Worm (Caenorhabditis elegans) whole organism, L1 larva: ENCODE results near the gene prkl-1.

Experiments used
- C04F5.9 ChIP-seq: sonication (generic microtip); optimal IDR thresholded peaks from 2 replicates; lab custom pipeline; 2016; ENCODE audit warnings: missing genetic modification characterization, missing compliant biosample characterization
- C16A3.4 ChIP-seq: fragments of 150-350 bp; optimal IDR thresholded peaks from 2 replicates; lab custom pipeline; 2014; ENCODE audit warnings: missing biosample characterization, missing genetic modification characterization
- C34B4.2 ChIP-seq: sonication (generic microtip); optimal IDR thresholded peaks from 2 replicates; lab custom pipeline; 2017; ENCODE audit warnings: mild to moderate bottlenecking, missing genetic modification characterization, missing compliant biosample characterization
- alr-1 ChIP-seq: fragments of 200-800 bp; sonication (Bioruptor generic); optimal IDR thresholded peaks from 2 replicates; lab custom pipeline; 2018; ENCODE audit warnings: borderline replicate concordance, mild to moderate bottlenecking, missing genetic modification characterization, missing compliant biosample characterization
- aly-2 ChIP-seq: fragments of 150-350 bp; optimal IDR thresholded peaks from 2 replicates; lab custom pipeline; 2014; ENCODE audit warnings: missing biosample characterization, missing genetic modification characterization
- ama-1 ChIP-seq: fragments of 150-350 bp; optimal IDR thresholded peaks from 2 replicates; lab custom pipeline; 2014
- ces-1 ChIP-seq: fragments of 150-350 bp; optimal IDR thresholded peaks from 2 replicates; lab custom pipeline; 2014; ENCODE audit warnings: missing biosample characterization, missing genetic modification reagents, missing genetic modification characterization
- dpl-1 ChIP-seq, 3 experiments: fragments of 150-350 bp in 2 of 3; sonication (generic microtip) in 1 of 3; optimal IDR thresholded peaks; 2 replicates each; lab custom pipeline; 2014 to 2017; ENCODE audit warnings: missing biosample characterization in 3 of 3, missing genetic modification characterization in 3 of 3, missing genetic modification reagents in 3 of 3
- efl-1 ChIP-seq, 4 experiments: fragments of 150-350 bp; optimal IDR thresholded peaks in 3 of 4; peaks in 1 of 4; 1 replicate in 1 of 4; 2 replicates in 3 of 4; lab custom pipeline; 2014; ENCODE audit warnings: missing biosample characterization in 2 of 4, missing genetic modification characterization in 2 of 4, missing genetic modification reagents in 2 of 4
- efl-3 ChIP-seq: fragments of 200-800 bp; sonication (Bioruptor generic); optimal IDR thresholded peaks from 2 replicates; lab custom pipeline; 2018; ENCODE audit warnings: mild to moderate bottlenecking, missing genetic modification characterization, missing compliant biosample characterization
- egl-27 ChIP-seq, 2 experiments: fragments of 150-350 bp in 1 of 2; sonication (generic microtip); optimal IDR thresholded peaks; 3 replicates each; lab custom pipeline; 2017 to 2018; ENCODE audit warnings: missing biosample characterization in 2 of 2, missing genetic modification characterization in 2 of 2, missing genetic modification reagents in 2 of 2
- elt-2 ChIP-seq: sonication (generic microtip); optimal IDR thresholded peaks from 2 replicates; lab custom pipeline; 2016; ENCODE audit warnings: missing genetic modification characterization, mild to moderate bottlenecking, inconsistent platforms, missing compliant biosample characterization, missing genetic modification reagents
- ets-5 ChIP-seq: fragments of 200-800 bp; sonication (Bioruptor generic); IDR thresholded peaks from 2 replicates; pipeline ENCODE4 v1.3.6; 2022; ENCODE audit warnings: missing genetic modification characterization, missing compliant biosample characterization
- fkh-10 ChIP-seq: sonication (generic microtip); optimal IDR thresholded peaks from 2 replicates; lab custom pipeline; 2017; ENCODE audit warnings: missing biosample characterization, missing genetic modification reagents, missing genetic modification characterization
- fkh-8 ChIP-seq: sonication (generic microtip); optimal IDR thresholded peaks from 2 replicates; lab custom pipeline; 2016; ENCODE audit warnings: mild to moderate bottlenecking, missing genetic modification characterization, missing compliant biosample characterization
- fos-1 ChIP-seq: fragments of 150-350 bp; optimal IDR thresholded peaks from 2 replicates; lab custom pipeline; 2014; ENCODE audit warnings: missing biosample characterization, missing genetic modification characterization
- hlh-17 ChIP-seq: fragments of 200-800 bp; sonication (Bioruptor generic); optimal IDR thresholded peaks from 2 replicates; lab custom pipeline; 2018; ENCODE audit warnings: missing genetic modification characterization, mild to moderate bottlenecking, missing compliant biosample characterization, moderate library complexity, borderline replicate concordance
- hlh-4 ChIP-seq: sonication (generic microtip); optimal IDR thresholded peaks from 2 replicates; lab custom pipeline; 2016; ENCODE audit warnings: mild to moderate bottlenecking, missing genetic modification characterization, missing compliant biosample characterization
- isw-1 ChIP-seq: fragments of 200-800 bp; sonication (Bioruptor generic); IDR thresholded peaks from 2 replicates; pipeline ENCODE4 v1.3.6; 2022; ENCODE audit warnings: missing genetic modification characterization, missing compliant biosample characterization
- jun-1 ChIP-seq: fragments of 150-350 bp; optimal IDR thresholded peaks from 2 replicates; lab custom pipeline; 2014; ENCODE audit warnings: missing biosample characterization, missing genetic modification reagents, missing genetic modification characterization
- lin-13 ChIP-seq: fragments of 150-350 bp; optimal IDR thresholded peaks from 2 replicates; lab custom pipeline; 2014; ENCODE audit warnings: missing biosample characterization, missing genetic modification reagents, missing genetic modification characterization
- lin-14 ChIP-seq: fragments of 200-800 bp; sonication (Bioruptor generic); optimal IDR thresholded peaks from 2 replicates; lab custom pipeline; 2018; ENCODE audit warnings: mild to moderate bottlenecking, missing genetic modification characterization, moderate library complexity, missing compliant biosample characterization
- lin-15B ChIP-seq: fragments of 150-350 bp; sonication (generic microtip); optimal IDR thresholded peaks from 3 replicates; lab custom pipeline; 2014; ENCODE audit warnings: missing biosample characterization, missing genetic modification characterization
- lin-35 ChIP-seq, 2 experiments: fragments of 150-350 bp; optimal IDR thresholded peaks; 2 replicates each; lab custom pipeline; 2014; ENCODE audit warnings: missing biosample characterization in 2 of 2, missing genetic modification characterization in 2 of 2, missing genetic modification reagents in 2 of 2
- lin-39 ChIP-seq: fragments of 150-350 bp; optimal IDR thresholded peaks from 2 replicates; lab custom pipeline; 2014; ENCODE audit warnings: missing biosample characterization, missing genetic modification reagents, missing genetic modification characterization
- lir-3 ChIP-seq: sonication (generic microtip); optimal IDR thresholded peaks from 2 replicates; lab custom pipeline; 2016; ENCODE audit warnings: mild to moderate bottlenecking, missing genetic modification characterization, moderate library complexity, missing compliant biosample characterization; ENCODE audit not compliant: poor library complexity
- lsy-2 ChIP-seq, 2 experiments: fragments of 150-350 bp; optimal IDR thresholded peaks; 2 replicates each; lab custom pipeline; 2014; ENCODE audit warnings: missing biosample characterization in 2 of 2, missing genetic modification characterization in 2 of 2
- mdl-1 ChIP-seq, 2 experiments: fragments of 150-350 bp; optimal IDR thresholded peaks; 2 replicates each; lab custom pipeline; 2014 to 2017; ENCODE audit warnings: missing biosample characterization in 2 of 2, missing genetic modification characterization in 2 of 2, inconsistent platforms in 1 of 2
- nhr-12 ChIP-seq: sonication (generic microtip); optimal IDR thresholded peaks from 2 replicates; lab custom pipeline; 2017; ENCODE audit warnings: missing biosample characterization, missing genetic modification characterization
- nhr-20 ChIP-seq: sonication (generic microtip); optimal IDR thresholded peaks from 2 replicates; lab custom pipeline; 2016; ENCODE audit warnings: mild to moderate bottlenecking, missing genetic modification characterization, missing compliant biosample characterization
- nhr-28 ChIP-seq: fragments of 150-350 bp; optimal IDR thresholded peaks from 2 replicates; lab custom pipeline; 2014; ENCODE audit warnings: missing biosample characterization, missing genetic modification characterization
- nhr-47 ChIP-seq: sonication (generic microtip); optimal IDR thresholded peaks from 2 replicates; lab custom pipeline; 2016; ENCODE audit warnings: mild to moderate bottlenecking, missing genetic modification characterization, moderate library complexity, missing compliant biosample characterization
- nhr-71 ChIP-seq: sonication (generic microtip); optimal IDR thresholded peaks from 2 replicates; lab custom pipeline; 2016; ENCODE audit warnings: mild to moderate bottlenecking, missing genetic modification characterization, moderate library complexity, missing compliant biosample characterization
- nhr-77 ChIP-seq: fragments of 150-350 bp; optimal IDR thresholded peaks from 2 replicates; lab custom pipeline; 2014; ENCODE audit warnings: missing biosample characterization, missing genetic modification characterization
- nhr-84 ChIP-seq: sonication (generic microtip); optimal IDR thresholded peaks from 2 replicates; lab custom pipeline; 2017; ENCODE audit warnings: missing biosample characterization, missing genetic modification characterization
- nhr-85 ChIP-seq: sonication (generic microtip); peaks from one replicate; lab custom pipeline; 2016; ENCODE audit warnings: missing genetic modification characterization, inconsistent platforms, missing compliant biosample characterization
- nhr-90 ChIP-seq: sonication (generic microtip); optimal IDR thresholded peaks from 2 replicates; lab custom pipeline; 2016; ENCODE audit warnings: mild to moderate bottlenecking, missing genetic modification characterization, missing compliant biosample characterization; ENCODE audit not compliant: poor library complexity
- pag-3 ChIP-seq: sonication (generic microtip); optimal IDR thresholded peaks from 2 replicates; lab custom pipeline; 2017; ENCODE audit warnings: missing genetic modification characterization, mild to moderate bottlenecking, missing compliant biosample characterization, antibody characterized with exemption, borderline replicate concordance; ENCODE audit not compliant: insufficient read depth
- snpc-4 ChIP-seq: fragments of 150-350 bp; optimal IDR thresholded peaks from 2 replicates; lab custom pipeline; 2014; ENCODE audit warnings: missing biosample characterization, missing genetic modification characterization
- snu-23 ChIP-seq: sonication (generic microtip); optimal IDR thresholded peaks from 2 replicates; lab custom pipeline; 2016; ENCODE audit warnings: missing genetic modification characterization, missing compliant biosample characterization
- sup-37 ChIP-seq: fragments of 200-800 bp; sonication (Bioruptor generic); optimal IDR thresholded peaks from 2 replicates; lab custom pipeline; 2018; ENCODE audit warnings: mild to moderate bottlenecking, missing genetic modification characterization, missing compliant biosample characterization
- tlp-1 ChIP-seq: fragments of 150-350 bp; optimal IDR thresholded peaks from 2 replicates; lab custom pipeline; 2014; ENCODE audit warnings: missing biosample characterization, missing genetic modification characterization
- unc-30 ChIP-seq: sonication (generic microtip); optimal IDR thresholded peaks from 2 replicates; lab custom pipeline; 2017; ENCODE audit warnings: missing biosample characterization, missing genetic modification characterization
- unc-62 ChIP-seq: fragments of 150-350 bp; optimal IDR thresholded peaks from 2 replicates; lab custom pipeline; 2014; ENCODE audit warnings: missing biosample characterization, missing genetic modification reagents, missing genetic modification characterization
- vab-15 ChIP-seq: sonication (generic microtip); optimal IDR thresholded peaks from 2 replicates; lab custom pipeline; 2017; ENCODE audit warnings: missing genotype, mild to moderate bottlenecking, missing genetic modification characterization, missing compliant biosample characterization
- zag-1 ChIP-seq: fragments of 150-350 bp; optimal IDR thresholded peaks from 2 replicates; lab custom pipeline; 2014; ENCODE audit warnings: missing biosample characterization, missing genetic modification characterization
- ztf-11 ChIP-seq, 2 experiments: sonication (generic microtip); optimal IDR thresholded peaks; 2 replicates each; lab custom pipeline; 2016 to 2017; ENCODE audit warnings: missing genetic modification characterization in 2 of 2, missing biosample characterization in 1 of 2, missing compliant biosample characterization in 1 of 2

Gene prkl-1

DNA sequence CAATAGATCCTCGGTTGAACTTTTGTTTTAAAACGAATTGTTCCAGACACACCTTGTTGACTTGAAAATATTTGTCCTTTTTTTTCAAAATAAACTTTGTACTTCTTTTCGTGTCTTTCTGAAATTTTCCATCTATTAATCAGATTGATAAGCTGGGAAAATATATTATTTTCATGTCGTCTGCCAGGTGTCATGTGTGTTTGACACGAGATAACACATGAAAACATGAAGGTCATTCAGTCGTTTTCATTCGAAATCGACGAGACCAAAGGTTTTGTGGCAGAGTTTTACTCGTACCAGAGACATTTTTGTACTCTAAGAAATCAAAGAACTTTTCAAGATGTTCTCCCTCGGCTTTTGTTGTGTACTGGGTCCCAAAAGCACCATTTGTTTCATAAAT is 33.9 kb upstream of the prkl-1 start (continued):
- peak in 1 of 2 experiments; percentile 37 for TF ChIP-seq lsy-2 (tag; optimal IDR thresholded peaks at IDR 0.05; lab: Kevin White, UChicago)
- TF ChIP-seq fos-1 (tag; lab: Kevin White, UChicago), result no peak
- TF ChIP-seq C34B4.2 (tag; lab: Kevin White, UChicago), result no peak
- TF ChIP-seq nhr-84 (tag; lab: Kevin White, UChicago), result no peak
- TF ChIP-seq snu-23 (GFP tag; lab: Kevin White, UChicago), result peak; percentile 47
- TF ChIP-seq, all 84 proteins: peak for 18

DNA sequence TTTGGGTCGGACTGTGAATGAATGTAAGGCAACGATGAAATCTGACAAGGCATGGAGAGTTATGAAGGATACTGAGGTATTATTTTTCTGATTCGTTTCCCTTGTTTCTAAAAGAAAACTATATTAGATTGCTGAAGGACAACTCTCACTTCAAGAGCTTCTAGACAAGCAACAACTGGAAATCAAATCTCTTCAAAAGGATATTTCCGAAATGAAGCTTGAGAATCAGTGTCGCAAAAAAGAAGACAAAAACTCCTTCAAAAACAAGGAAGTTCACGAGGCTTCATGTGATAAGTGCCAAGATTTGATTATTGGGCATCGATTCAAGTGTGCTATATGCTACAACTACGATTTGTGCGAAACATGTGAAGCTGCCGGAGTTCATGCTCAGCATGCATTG is 31.9 kb upstream of the prkl-1 start:
- TF ChIP-seq lin-35 (GFP tag; optimal IDR thresholded peaks at IDR 0.05; lab: Kevin White, UChicago) (no peak), nhr-77 (no peak), nhr-85 (no peak), zag-1 (tag; lab: Kevin White, UChicago) (no peak), unc-62 (no peak), hlh-4 (tag; lab: Kevin White, UChicago) (no peak), lin-14 (peak; percentile 36), ces-1 (GFP tag; lab: Kevin White, UChicago) (no peak), dpl-1 (GFP tag; optimal IDR thresholded peaks at IDR 0.05; lab: Kevin White, UChicago) (no peak), fkh-10 (GFP tag; lab: Kevin White, UChicago) (peak; percentile 94), efl-1 (optimal IDR thresholded peaks at IDR 0.05; lab: Kevin White, UChicago) (no peak), efl-1 (GFP tag; optimal IDR thresholded peaks at IDR 0.05 in 1 of 2; lab: Kevin White, UChicago) (no peak), C04F5.9 (no peak), lin-13 (no peak), nhr-47 (tag; lab: Kevin White, UChicago) (no peak), sup-37 (GFP tag; lab: Kevin White, UChicago) (no peak), nhr-28 (tag; lab: Kevin White, UChicago) (no peak), mdl-1 (tag; optimal IDR thresholded peaks at IDR 0.05; lab: Kevin White, UChicago) (no peak), jun-1 (tag; lab: Kevin White, UChicago) (no peak)
- TF ChIP-seq, all 84 proteins: peak for 2

DNA sequence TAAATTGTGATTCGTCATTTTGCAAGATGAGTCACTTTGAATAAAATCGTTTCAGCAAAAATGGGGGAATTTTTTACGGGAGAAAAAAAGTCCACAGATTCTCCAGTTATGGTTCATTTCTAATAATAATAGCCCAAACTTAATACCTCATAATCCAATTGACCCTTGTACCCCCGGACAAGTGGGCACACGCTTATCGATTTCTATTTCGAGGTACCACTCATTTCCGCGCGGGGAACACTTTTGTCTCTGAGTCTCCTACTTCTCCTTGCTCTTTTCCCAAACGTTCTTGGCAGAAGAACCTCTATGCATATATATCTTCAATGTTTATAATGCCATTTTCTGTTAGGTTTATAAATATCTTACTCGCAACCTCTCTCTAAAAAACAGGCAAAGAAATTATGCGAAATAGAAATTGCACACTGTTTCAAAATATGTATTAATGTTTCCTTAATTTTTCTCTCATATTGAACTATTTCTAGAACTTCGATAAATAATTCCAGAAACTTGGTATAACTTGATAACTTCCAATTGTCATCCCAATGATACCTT is 30.5 kb upstream of the prkl-1 start, which contains the start of gene gldi-4:
Gene gldi-4, plus strand, starts transcription at position 502 of the 552 bp plus-strand sequence.
- TF ChIP-seq isw-1 (GFP tag; lab: Robert Waterston, UW) (no peak), ces-1 (GFP tag; lab: Kevin White, UChicago) (no peak), nhr-12 (tag; lab: Kevin White, UChicago) (no peak), aly-2 (no peak), unc-30 (tag; lab: Kevin White, UChicago) (no peak), alr-1 (tag; lab: Kevin White, UChicago) (no peak), nhr-77 (no peak), vab-15 (no peak), hlh-17 (GFP tag; lab: Kevin White, UChicago) (no peak), fkh-10 (GFP tag; lab: Kevin White, UChicago) (no peak), C04F5.9 (no peak), C16A3.4 (tag; lab: Kevin White, UChicago) (no peak)

DNA sequence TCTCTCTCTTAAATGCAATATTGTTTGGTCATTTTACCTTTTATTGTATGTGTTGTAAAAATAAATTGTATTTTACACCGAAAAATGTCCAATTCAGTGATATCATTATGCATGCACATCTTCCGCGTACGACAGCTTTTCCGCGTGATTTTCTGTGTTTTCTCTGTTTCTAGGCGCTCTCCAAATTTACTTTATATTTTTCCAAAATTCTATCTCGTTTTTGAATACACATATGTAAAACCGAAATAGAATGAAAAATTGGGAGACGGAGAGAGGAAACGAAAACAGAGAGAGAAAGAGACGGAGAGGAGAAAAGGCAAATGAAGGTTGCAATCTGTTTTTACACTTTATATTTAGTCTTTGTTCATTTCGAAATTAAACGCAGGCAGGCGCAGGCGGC is 29.8 kb upstream of the prkl-1 start:
- TF ChIP-seq nhr-71 (peak; percentile 67), ets-5 (no peak), snpc-4 (tag; lab: Kevin White, UChicago) (peak; percentile 12), ama-1 (no peak), lir-3 (tag; lab: Kevin White, UChicago) (no peak), efl-3 (GFP tag; lab: Kevin White, UChicago) (no peak), lin-15B (tag; lab: Kevin White, UChicago) (no peak), ztf-11 (tag; optimal IDR thresholded peaks at IDR 0.05; lab: Kevin White, UChicago) (no peak), lin-39 (tag; lab: Kevin White, UChicago) (no peak), elt-2 (tag; lab: Kevin White, UChicago) (peak; percentile 30), pag-3 (tag; lab: Kevin White, UChicago) (no peak), fkh-8 (peak; percentile 62), egl-27 (tag; optimal IDR thresholded peaks at IDR 0.05; lab: Kevin White, UChicago) (no peak), nhr-90 (no peak), nhr-20 (peak; percentile 42), unc-62 (no peak), ces-1 (GFP tag; lab: Kevin White, UChicago) (no peak), tlp-1 (tag; lab: Kevin White, UChicago) (no peak)
